Worm (Caenorhabditis elegans) whole organism, L4/young adult: ENCODE measurements around the gene mut-15.

Experiments used
- W03F9.2 ChIP-seq: fragments of 150-350 bp; optimal IDR thresholded peaks from 2 replicates; lab custom pipeline; 2014; ENCODE audit warnings: missing biosample characterization, missing genetic modification characterization
- dao-5 ChIP-seq: sonication (generic microtip); optimal IDR thresholded peaks from 2 replicates; lab custom pipeline; 2016; ENCODE audit warnings: missing genotype, missing genetic modification characterization, moderate library complexity, missing compliant biosample characterization
- him-1 ChIP-seq: sonication (generic microtip); optimal IDR thresholded peaks from 2 replicates; lab custom pipeline; 2016; ENCODE audit warnings: missing genotype, missing genetic modification reagents, missing genetic modification characterization, missing compliant biosample characterization

DNA sequence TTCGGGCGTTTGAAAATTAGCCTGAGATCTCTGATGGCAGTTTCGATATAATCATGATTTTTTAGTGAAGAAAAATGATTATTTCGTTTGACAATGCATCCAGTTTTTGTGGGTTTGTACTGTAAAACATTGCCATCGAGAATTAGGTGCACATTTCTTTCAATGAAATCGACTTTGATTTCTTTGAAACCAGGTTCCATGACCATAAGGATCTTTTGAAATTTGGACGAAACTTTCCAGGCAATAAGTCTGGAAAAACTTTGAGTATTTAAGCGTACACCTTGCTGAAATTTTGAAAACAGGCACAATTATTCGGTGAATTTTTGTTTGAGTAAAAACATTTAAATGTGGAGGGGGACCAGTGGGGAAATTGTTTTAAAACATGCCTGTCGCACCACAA is 49.4 kb downstream of the mut-15 start:
- TF ChIP-seq dao-5 (no peak), him-1 (tag; lab: Kevin White, UChicago) (no peak), W03F9.2 (tag; lab: Kevin White, UChicago) (no peak)
